Worm (Caenorhabditis elegans): ENCODE data around the gene Y60A3A.21.

Gene Y60A3A.21

DNA sequence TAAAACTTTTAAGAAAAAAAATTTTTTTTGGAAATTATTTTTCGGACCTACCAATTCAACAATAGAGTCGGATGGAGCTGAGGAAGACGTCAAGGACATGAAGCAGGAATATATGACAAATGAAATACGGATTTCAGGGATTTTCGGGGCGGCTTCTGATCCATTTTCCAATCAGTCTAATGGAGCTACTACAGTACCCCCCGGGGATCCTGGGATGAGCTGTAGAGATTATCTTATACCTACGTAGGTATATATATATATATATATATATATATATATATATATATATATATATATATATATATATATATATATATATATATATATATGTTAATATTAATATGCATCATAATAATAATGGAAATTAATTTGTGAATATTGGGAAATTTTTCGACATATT lies 52.3 kb downstream of the Y60A3A.21 start, which contains the start of gene ttx-1:
Gene ttx-1, minus strand, starts transcription at position 101 of the 400 bp plus-strand sequence.
- TF ChIP-seq ceh-20 (GFP tag; IDR thresholded peaks at IDR 0.05) (no peak), zfp-2 (tag; optimal IDR thresholded peaks at IDR 0.05) (no peak), unc-130 (GFP tag; optimal IDR thresholded peaks at IDR 0.05) (no peak), sdz-12 (GFP tag; optimal IDR thresholded peaks at IDR 0.05) (no peak), ces-1 (GFP tag; optimal IDR thresholded peaks at IDR 0.05) (no peak), mes-2 (tag; optimal IDR thresholded peaks at IDR 0.05; ENCODE audit: poor library complexity, severe bottlenecking) (no peak), nhr-102 (tag; optimal IDR thresholded peaks at IDR 0.05) (no peak), ztf-7 (tag; optimal IDR thresholded peaks at IDR 0.05) (no peak)

All from whole organism, L4 larva.